Fruit fly (Drosophila melanogaster) whole organism, wandering third instar larva: ENCODE results near the gene CG43895.

Experiments used
- GATAd ChIP-seq: sonication (Bioruptor generic); optimal IDR thresholded peaks from 2 replicates; lab custom pipeline; 2016; ENCODE audit warnings: missing biosample characterization, missing genetic modification characterization
- OdsH ChIP-seq: fragments of 200-800 bp; sonication (Bioruptor generic); optimal IDR thresholded peaks from 2 replicates; lab custom pipeline; 2016; ENCODE audit warnings: missing biosample characterization, mild to moderate bottlenecking, missing genetic modification characterization
- Sp1 ChIP-seq: fragments of 200-800 bp; sonication (Bioruptor generic); optimal IDR thresholded peaks from 3 replicates; lab custom pipeline; 2019; ENCODE audit warnings: missing biosample characterization, mild to moderate bottlenecking, missing genetic modification characterization, moderate library complexity
- br ChIP-seq: fragments of 200-800 bp; sonication (Bioruptor generic); optimal IDR thresholded peaks from 2 replicates; lab custom pipeline; 2016; ENCODE audit warnings: missing biosample characterization, missing genetic modification characterization
- lola ChIP-seq: fragments of >200 bp; optimal IDR thresholded peaks from 2 replicates; lab custom pipeline; 2017; ENCODE audit warnings: missing biosample characterization, missing genetic modification characterization

DNA sequence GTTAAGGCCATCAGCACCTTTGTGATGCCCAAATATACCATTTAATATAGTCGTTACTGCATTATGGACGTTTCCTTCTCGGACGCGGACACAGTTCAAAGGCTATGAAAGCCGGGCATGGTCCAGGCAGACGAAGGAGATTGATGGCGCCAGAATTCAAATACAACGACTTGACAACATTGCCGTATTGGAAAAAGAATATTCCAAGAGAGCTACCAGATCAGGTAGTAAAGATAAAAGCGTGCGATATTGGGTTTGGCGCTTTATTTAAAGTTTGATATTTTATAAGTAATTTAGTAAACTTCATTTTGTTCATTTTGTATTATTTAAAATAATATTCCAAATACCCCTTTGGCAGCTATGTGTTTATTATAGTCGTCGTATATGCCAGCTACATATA lies 39.6 kb downstream of the CG43895 start:
- TF ChIP-seq Sp1 (GFP tag; lab: Kevin White, UChicago) (no peak), OdsH (GFP tag; lab: Kevin White, UChicago) (no peak), br (GFP tag; lab: Kevin White, UChicago) (no peak), lola (GFP tag; lab: Kevin White, UChicago) (no peak), GATAd (GFP tag; lab: Kevin White, UChicago) (no peak)
